Fruit fly (Drosophila melanogaster) whole organism, prepupa: ENCODE measurements around the gene CG10280.

Source experiments
- CG11294 ChIP-seq: fragments of 200-800 bp; sonication (Bioruptor generic); IDR thresholded peaks from 2 replicates; pipeline ENCODE4 v1.3.6; 2022; ENCODE audit warnings: missing biosample characterization, missing genetic modification characterization
- CG11902 ChIP-seq: fragments of 200-800 bp; sonication (Bioruptor generic); optimal IDR thresholded peaks from 3 replicates; lab custom pipeline; 2016; ENCODE audit warnings: missing biosample characterization, missing genetic modification characterization
- CG31627 ChIP-seq: fragments of 200-800 bp; sonication (Bioruptor generic); optimal IDR thresholded peaks from 3 replicates; lab custom pipeline; 2016; ENCODE audit warnings: missing biosample characterization, missing genetic modification characterization
- CG3919 ChIP-seq: fragments of 200-800 bp; sonication (Bioruptor generic); optimal IDR thresholded peaks from 3 replicates; lab custom pipeline; 2016; ENCODE audit warnings: missing biosample characterization, missing genetic modification characterization
- CG6163 ChIP-seq: fragments of 200-800 bp; sonication (Bioruptor generic); IDR thresholded peaks from 3 replicates; pipeline ENCODE4 v1.3.6; 2022; ENCODE audit warnings: missing biosample characterization, missing genetic modification characterization
- CG6808 ChIP-seq: fragments of 200-800 bp; sonication (Bioruptor generic); optimal IDR thresholded peaks from 3 replicates; lab custom pipeline; 2017; ENCODE audit warnings: missing biosample characterization, missing genetic modification characterization, mild to moderate bottlenecking, moderate library complexity, missing genetic modification reagents
- CG7368 ChIP-seq: fragments of 200-800 bp; sonication (Bioruptor generic); optimal IDR thresholded peaks from 3 replicates; lab custom pipeline; 2016; ENCODE audit warnings: missing biosample characterization, missing genetic modification characterization
- CG8632 ChIP-seq: fragments of 200-800 bp; sonication (Bioruptor generic); optimal IDR thresholded peaks from 3 replicates; lab custom pipeline; 2016; ENCODE audit warnings: missing biosample characterization, missing genetic modification characterization
- Ets21C ChIP-seq: fragments of 200-800 bp; sonication (Bioruptor generic); optimal IDR thresholded peaks from 3 replicates; lab custom pipeline; 2016; ENCODE audit warnings: missing biosample characterization, missing genetic modification characterization
- cyc ChIP-seq: fragments of 200-800 bp; sonication (Bioruptor generic); optimal IDR thresholded peaks from 3 replicates; lab custom pipeline; 2016; ENCODE audit warnings: missing biosample characterization, missing genetic modification characterization
- fkh ChIP-seq: fragments of 200-800 bp; sonication (Bioruptor generic); optimal IDR thresholded peaks from 3 replicates; lab custom pipeline; 2017; ENCODE audit warnings: missing biosample characterization, mild to moderate bottlenecking, missing genetic modification characterization, moderate library complexity
- topi ChIP-seq: fragments of 200-800 bp; sonication (Bioruptor generic); optimal IDR thresholded peaks from 3 replicates; lab custom pipeline; 2016; ENCODE audit warnings: missing biosample characterization, missing genetic modification characterization

- TF ChIP-seq CG6808 (GFP tag; lab: Kevin White, UChicago), result no peak
- no peak for TF ChIP-seq CG8632 (GFP tag; lab: Kevin White, UChicago)
- TF ChIP-seq cyc (GFP tag; lab: Kevin White, UChicago), result no peak
- TF ChIP-seq topi (GFP tag; lab: Kevin White, UChicago), result no peak
- TF ChIP-seq CG11294, result no peak
- TF ChIP-seq CG7368, result no peak
- no peak for TF ChIP-seq CG31627 (GFP tag; lab: Kevin White, UChicago)
- no peak for TF ChIP-seq fkh
- TF ChIP-seq Ets21C (GFP tag; lab: Kevin White, UChicago), result no peak
- TF ChIP-seq CG6163 (GFP tag; lab: Robert Waterston, UW), result no peak
- no peak for TF ChIP-seq CG3919
- no peak for TF ChIP-seq CG11902
These were observed 16.4 kb downstream of the CG10280 start for dm6 chr3R:5995381-5995780.
